Worm (Caenorhabditis elegans): ENCODE data around the gene ets-5.

Gene ets-5

DNA sequence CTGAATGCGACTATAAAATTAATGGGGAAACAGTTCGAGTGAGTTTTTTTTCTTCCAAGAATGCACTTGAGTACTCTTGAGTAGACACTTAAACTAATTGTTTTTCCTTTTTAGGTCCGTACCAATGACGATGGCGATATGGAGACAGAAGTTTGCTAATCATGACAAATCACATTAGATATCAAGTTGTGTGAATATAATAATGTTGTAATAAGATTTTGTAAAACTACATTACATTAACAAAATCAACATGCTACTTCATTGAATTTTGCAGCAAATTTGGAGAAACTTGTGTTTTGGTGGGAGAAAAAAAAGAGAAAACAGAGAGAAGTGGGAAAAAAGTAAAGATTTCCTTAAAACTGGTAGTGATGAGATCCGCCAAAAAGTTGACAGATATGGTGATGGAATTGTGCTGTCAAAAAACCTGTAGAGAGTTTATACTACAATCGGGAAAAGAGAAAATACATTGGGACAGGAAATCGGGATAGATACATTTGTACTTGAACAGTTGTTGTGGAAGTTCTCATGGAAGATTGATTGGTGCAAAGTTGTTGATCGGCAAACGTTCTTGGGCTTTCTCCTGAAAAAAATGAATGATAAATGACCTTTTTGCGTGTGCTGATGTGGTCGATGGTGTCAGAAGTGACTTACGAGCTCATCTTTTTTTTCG lies 56.3 kb downstream of the ets-5 start:
- TF ChIP-seq xnd-1 (tag; optimal IDR thresholded peaks at IDR 0.05) (no peak), ceh-27 (GFP tag; optimal IDR thresholded peaks at IDR 0.05) (peak; percentile 73)

Measured in whole organism, young adult.